Worm (Caenorhabditis elegans): ENCODE measurements around the gene ctps-1.

- TF ChIP-seq flt-1 (GFP tag; IDR thresholded peaks at IDR 0.05) (no peak), klf-2 (GFP tag; conservative IDR thresholded peaks at IDR 0.05) (no peak), ztf-23 (GFP tag; IDR thresholded peaks at IDR 0.05) (no peak), ref-1 (GFP tag; conservative IDR thresholded peaks at IDR 0.05) (no peak), T22C8.4 (GFP tag; IDR thresholded peaks at IDR 0.05) (no peak), med-1 (GFP tag; optimal IDR thresholded peaks at IDR 0.05; ENCODE audit: insufficient read depth) (no peak), tab-1 (GFP tag; IDR thresholded peaks at IDR 0.05) (no peak), ztf-29 (GFP tag; IDR thresholded peaks at IDR 0.05) (no peak), cog-1 (tag; optimal IDR thresholded peaks at IDR 0.05) (no peak)
Measured at ce11 chrV:16749473-16749872, 45.2 kb upstream of the ctps-1 start.
